Worm (Caenorhabditis elegans) whole organism, L4/young adult: ENCODE results near the gene srsx-29.

ENCODE experiments used
- W03F9.2 ChIP-seq: fragments of 150-350 bp; optimal IDR thresholded peaks from 2 replicates; lab custom pipeline; 2014; ENCODE audit warnings: missing biosample characterization, missing genetic modification characterization
- dao-5 ChIP-seq: sonication (generic microtip); optimal IDR thresholded peaks from 2 replicates; lab custom pipeline; 2016; ENCODE audit warnings: missing genotype, missing genetic modification characterization, moderate library complexity, missing compliant biosample characterization
- him-1 ChIP-seq: sonication (generic microtip); optimal IDR thresholded peaks from 2 replicates; lab custom pipeline; 2016; ENCODE audit warnings: missing genotype, missing genetic modification reagents, missing genetic modification characterization, missing compliant biosample characterization

DNA sequence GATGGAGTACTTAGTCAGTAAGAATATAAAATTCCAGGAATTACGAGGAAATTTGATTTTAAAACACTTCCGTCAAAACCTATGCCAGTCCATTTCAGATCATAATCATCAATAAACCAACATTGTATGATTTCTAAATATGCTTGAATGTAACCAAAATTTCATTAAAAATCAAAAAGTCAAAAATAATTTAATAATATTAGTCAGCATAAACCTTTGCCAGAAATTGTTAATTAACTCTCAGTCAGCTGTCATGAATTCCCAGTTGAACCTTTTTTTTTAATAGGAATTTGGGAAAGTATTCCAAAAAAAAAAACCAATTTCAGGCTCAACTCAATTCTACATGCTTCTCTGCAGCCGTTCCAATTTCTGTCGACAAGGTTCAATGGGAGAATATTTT, 6.4 kb upstream of the srsx-29 start, which contains the start of gene srsx-26:
- TF ChIP-seq W03F9.2 (tag; lab: Kevin White, UChicago) (no peak), dao-5 (tag; lab: Kevin White, UChicago) (no peak), him-1 (tag; lab: Kevin White, UChicago) (no peak)
